Worm (Caenorhabditis elegans): Measurements from ENCODE around the gene C17B7.15.
"Not testable (repeated sequence)": the region's sequence is repeated elsewhere in the genome, so short reads cannot be mapped to it uniquely, and the experiment has no call there.

Gene C17B7.15

DNA sequence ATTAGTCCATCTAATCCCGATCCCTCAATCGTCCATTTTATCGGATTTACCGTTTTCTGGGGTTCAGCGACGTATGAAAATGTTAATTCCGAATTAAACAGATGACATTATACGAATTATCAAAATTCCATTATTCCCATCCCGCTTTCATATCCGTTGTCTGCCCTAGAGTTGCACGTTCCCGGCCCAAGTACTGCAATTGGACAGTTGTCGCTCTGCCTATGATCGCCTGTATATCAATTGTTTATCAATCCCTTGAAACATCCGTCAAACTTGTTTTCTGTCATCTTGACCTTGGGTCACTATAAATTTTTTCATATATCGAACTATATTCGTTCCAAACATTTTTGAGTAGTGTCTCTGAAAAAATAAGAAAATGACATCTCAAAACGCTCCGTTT, 8.3 kb downstream of the C17B7.15 start, which contains the start of gene C04E12.5:
C04E12.5 (plus strand) TSS at position 301 of the 400 bp plus-strand sequence.
- TF ChIP-seq nhr-6 (tag; optimal IDR thresholded peaks at IDR 0.05) (no peak), nhr-237 (tag; optimal IDR thresholded peaks at IDR 0.05) (no peak), lin-13 (GFP tag; optimal IDR thresholded peaks at IDR 0.05) (no peak), sem-4 (tag; optimal IDR thresholded peaks at IDR 0.05) (no peak), ZK546.5 (tag; optimal IDR thresholded peaks at IDR 0.05) (no peak), dmd-4 (tag; optimal IDR thresholded peaks at IDR 0.05) (no peak), fos-1 (tag; optimal IDR thresholded peaks at IDR 0.05) (no peak), mab-5 (tag; optimal IDR thresholded peaks at IDR 0.05) (no peak), lin-39 (tag; optimal IDR thresholded peaks at IDR 0.05) (no peak), sma-9 (GFP tag; optimal IDR thresholded peaks at IDR 0.05) (no peak), sma-9 (tag; optimal IDR thresholded peaks at IDR 0.05) (no peak), zag-1 (tag; optimal IDR thresholded peaks at IDR 0.05) (no peak), ama-1 (optimal IDR thresholded peaks at IDR 0.05) (no peak), crh-2 (tag; optimal IDR thresholded peaks at IDR 0.05) (no peak), unc-39 (tag; optimal IDR thresholded peaks at IDR 0.05) (no peak), lsy-2 (tag; optimal IDR thresholded peaks at IDR 0.05) (no peak), C34F6.9 (tag; optimal IDR thresholded peaks at IDR 0.05) (no peak), nhr-129 (tag; optimal IDR thresholded peaks at IDR 0.05) (no peak), ceh-16 (tag; optimal IDR thresholded peaks at IDR 0.05) (no peak), nhr-10 (tag; optimal IDR thresholded peaks at IDR 0.05) (no peak), unc-55 (GFP tag; optimal IDR thresholded peaks at IDR 0.05) (no peak)

DNA sequence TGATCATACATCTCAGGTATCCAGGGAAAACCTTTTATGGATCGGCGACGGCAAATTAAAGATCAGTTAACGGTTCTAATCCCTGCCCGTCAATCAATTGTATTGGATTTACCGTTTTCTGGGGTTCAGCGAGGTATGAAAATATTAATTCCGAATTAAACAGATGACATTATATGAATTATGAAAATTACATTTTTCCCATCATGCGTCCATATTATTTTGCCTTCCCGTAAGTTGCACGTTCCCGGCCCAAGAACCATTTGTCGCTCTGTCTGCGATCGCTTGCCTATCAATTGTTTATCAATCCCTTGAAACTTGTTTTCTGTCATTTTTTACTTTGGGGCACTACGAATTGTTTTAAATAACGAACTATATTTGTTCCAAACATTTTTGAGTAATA, 11.7 kb downstream of the C17B7.15 start:
- no peak for TF ChIP-seq skn-1 (tag; optimal IDR thresholded peaks at IDR 0.05)
- TF ChIP-seq ama-1 (optimal IDR thresholded peaks at IDR 0.05) = no peak
- TF ChIP-seq nhr-10 (tag; optimal IDR thresholded peaks at IDR 0.05) = no peak
- TF ChIP-seq mdl-1 (tag; optimal IDR thresholded peaks at IDR 0.05) = no peak
- TF ChIP-seq C34F6.9 (tag; optimal IDR thresholded peaks at IDR 0.05) = no peak
- no peak for TF ChIP-seq R02D3.7 (tag; optimal IDR thresholded peaks at IDR 0.05)
- TF ChIP-seq lsy-2 (tag; optimal IDR thresholded peaks at IDR 0.05) = no peak
- no peak for TF ChIP-seq elt-1 (tag; optimal IDR thresholded peaks at IDR 0.05)
- no peak for TF ChIP-seq Y55F3AM.14 (GFP tag; optimal IDR thresholded peaks at IDR 0.05)

DNA sequence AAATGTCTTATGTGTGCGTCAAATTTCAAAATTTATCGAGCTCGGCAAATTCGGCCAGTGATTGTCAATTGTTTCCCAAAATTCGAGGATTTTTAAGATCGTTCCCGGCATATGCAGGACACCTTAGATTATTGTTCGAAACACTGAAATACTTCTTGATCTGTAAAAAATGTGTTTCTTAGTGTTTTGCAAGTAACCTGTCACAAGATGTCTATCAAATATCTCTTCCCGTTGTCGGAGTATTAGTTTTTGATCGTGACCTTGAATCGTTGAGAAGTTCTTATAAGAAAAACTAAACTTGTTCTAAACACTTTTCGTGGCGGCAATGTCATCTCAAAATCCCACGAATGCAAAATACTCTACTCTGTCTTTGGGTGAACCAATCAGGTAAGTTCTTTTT, 12.5 kb downstream of the C17B7.15 start, which contains the start of gene C04E12.4:
C04E12.4 (plus strand) TSS at position 301 of the 400 bp plus-strand sequence.
- no peak for TF ChIP-seq ztf-4 (tag; optimal IDR thresholded peaks at IDR 0.05)
- TF ChIP-seq dmd-4 (tag; optimal IDR thresholded peaks at IDR 0.05) = no peak
- no peak for TF ChIP-seq nhr-25 (tag; optimal IDR thresholded peaks at IDR 0.05)

DNA sequence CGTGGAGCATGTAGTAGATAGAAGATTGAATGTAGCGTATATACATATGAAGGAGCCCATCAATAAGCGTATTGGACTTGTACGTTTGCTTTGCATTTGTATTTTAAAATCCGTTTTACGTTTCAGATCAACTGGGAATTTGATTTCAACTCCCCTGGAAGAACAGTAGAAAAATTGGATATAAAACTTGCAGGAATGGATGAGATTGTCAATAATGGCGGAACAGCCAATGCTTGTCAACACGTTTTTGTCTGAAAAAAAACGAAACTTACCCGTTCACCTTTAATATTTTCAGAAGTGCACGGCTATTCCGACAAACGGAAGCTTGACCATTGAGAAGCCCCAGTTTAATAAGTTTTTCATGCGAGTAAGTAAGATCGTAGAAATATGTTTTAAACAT, 17.8 kb downstream of the C17B7.15 start, which contains the start of gene C04E12.2:
C04E12.2 (plus strand) TSS at position 301 of the 400 bp plus-strand sequence.
- not testable (repeated sequence) for TF ChIP-seq lin-11, nhr-11, nhr-6 (tag; optimal IDR thresholded peaks at IDR 0.05)

DNA sequence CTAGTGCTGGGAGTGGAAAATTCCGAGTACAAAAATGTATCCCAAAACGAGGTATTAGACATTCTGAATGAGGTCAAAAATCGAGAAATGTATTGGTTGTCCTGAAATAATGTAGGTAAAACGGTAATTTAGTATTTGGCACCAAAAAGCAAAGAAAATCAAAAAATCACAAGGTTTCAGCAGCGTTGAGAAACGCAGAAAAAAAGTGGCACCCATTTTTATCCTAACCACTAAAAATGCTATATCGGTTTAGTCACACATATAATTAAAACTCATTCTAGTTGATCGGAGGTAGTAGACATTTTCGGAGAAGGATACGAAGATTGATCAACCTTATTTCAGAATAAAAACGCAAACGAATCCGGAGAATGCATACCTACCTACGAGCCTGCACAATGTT, 22.7 kb downstream of the C17B7.15 start, which contains the start of gene srx-121:
srx-121 (minus strand) TSS at position 101 of the 400 bp plus-strand sequence.
- TF ChIP-seq nhr-6 (tag; optimal IDR thresholded peaks at IDR 0.05) (no peak), nhr-12 (tag; optimal IDR thresholded peaks at IDR 0.05) (no peak), skn-1 (tag; optimal IDR thresholded peaks at IDR 0.05) (no peak), ceh-16 (tag; optimal IDR thresholded peaks at IDR 0.05) (no peak), fos-1 (tag; optimal IDR thresholded peaks at IDR 0.05) (no peak), lin-13 (GFP tag; optimal IDR thresholded peaks at IDR 0.05) (no peak), aly-2 (tag; optimal IDR thresholded peaks at IDR 0.05) (no peak)

DNA sequence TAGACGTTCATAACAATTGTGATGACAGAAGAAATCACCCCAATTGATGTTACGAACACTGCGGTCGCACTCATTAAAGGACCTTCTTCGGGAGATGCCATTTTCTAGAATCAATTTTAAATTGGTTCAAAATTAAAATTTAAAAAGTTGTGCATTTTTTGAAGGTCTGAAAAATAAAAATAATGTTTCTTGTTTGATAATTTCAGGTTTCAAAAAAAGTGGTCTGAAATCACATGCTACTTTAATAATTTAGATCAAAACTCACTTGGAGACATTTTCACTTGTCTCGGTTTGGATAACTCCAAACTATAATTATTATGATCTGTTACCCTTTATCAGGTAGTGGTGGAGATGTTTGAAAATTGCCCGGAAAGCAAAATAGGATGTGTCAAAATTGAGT, 27.0 kb downstream of the C17B7.15 start, which contains the start of gene srbc-2:
srbc-2 (minus strand) TSS at position 101 of the 400 bp plus-strand sequence.
- TF ChIP-seq mdl-1 (tag; optimal IDR thresholded peaks at IDR 0.05) (no peak), blmp-1 (tag; optimal IDR thresholded peaks at IDR 0.05; ENCODE audit: insufficient read depth) (no peak)
